Fruit fly (Drosophila melanogaster) whole organism, pupa: ENCODE measurements around the gene BCL7-like.
A peak's percentile ranks its signal among the peaks of the same experiment; 100 is the strongest.

Experiments
- CG10348 ChIP-seq: fragments of 200-800 bp; sonication (Bioruptor generic); IDR thresholded peaks from 2 replicates; pipeline ENCODE4 v1.3.6; 2022; ENCODE audit warnings: missing biosample characterization, missing genetic modification characterization
- CG12605 ChIP-seq: fragments of 200-800 bp; sonication (Bioruptor generic); IDR thresholded peaks from 2 replicates; pipeline ENCODE4 v1.3.6; 2022; ENCODE audit warnings: missing biosample characterization, missing genetic modification characterization
- CG13204 ChIP-seq: fragments of 200-800 bp; sonication (Bioruptor generic); optimal IDR thresholded peaks from 2 replicates; lab custom pipeline; 2018; ENCODE audit warnings: missing biosample characterization, mild to moderate bottlenecking, missing genetic modification characterization, moderate library complexity
- CG14655 ChIP-seq: fragments of 200-800 bp; sonication (Bioruptor generic); optimal IDR thresholded peaks from 3 replicates; lab custom pipeline; 2017; ENCODE audit warnings: mild to moderate bottlenecking, missing biosample characterization, missing genetic modification reagents, missing genetic modification characterization
- CG15710 ChIP-seq: fragments of 200-800 bp; sonication (Bioruptor generic); optimal IDR thresholded peaks from 2 replicates; lab custom pipeline; 2018; ENCODE audit warnings: missing biosample characterization, mild to moderate bottlenecking, missing genetic modification characterization, moderate library complexity
- CG17806 ChIP-seq: fragments of 200-800 bp; sonication (Bioruptor generic); optimal IDR thresholded peaks from 2 replicates; lab custom pipeline; 2018; ENCODE audit warnings: missing biosample characterization, mild to moderate bottlenecking, missing genetic modification characterization, moderate library complexity
- CG32121 ChIP-seq: fragments of 200-800 bp; sonication (Bioruptor generic); IDR thresholded peaks from 2 replicates; pipeline ENCODE4 v1.3.6; 2022; ENCODE audit warnings: missing biosample characterization, missing genetic modification characterization
- CG34367 ChIP-seq: fragments of 200-800 bp; sonication (Bioruptor generic); optimal IDR thresholded peaks from 2 replicates; lab custom pipeline; 2018; ENCODE audit warnings: missing biosample characterization, mild to moderate bottlenecking, missing genetic modification characterization
- CG4496 ChIP-seq: fragments of 200-800 bp; sonication (Bioruptor generic); IDR thresholded peaks from 3 replicates; pipeline ENCODE4 v1.3.6; 2022; ENCODE audit warnings: missing biosample characterization, missing genetic modification characterization
- CG8159 ChIP-seq: fragments of 200-800 bp; sonication (Bioruptor generic); optimal IDR thresholded peaks from 3 replicates; lab custom pipeline; 2018; ENCODE audit warnings: missing biosample characterization, mild to moderate bottlenecking, missing genetic modification characterization, moderate library complexity
- CG8301 ChIP-seq: fragments of 200-800 bp; sonication (Bioruptor generic); optimal IDR thresholded peaks from 2 replicates; lab custom pipeline; 2018; ENCODE audit warnings: missing biosample characterization, mild to moderate bottlenecking, missing genetic modification characterization
- CG9948 ChIP-seq: fragments of 200-800 bp; sonication (Bioruptor generic); optimal IDR thresholded peaks from 2 replicates; lab custom pipeline; 2018; ENCODE audit warnings: missing biosample characterization, mild to moderate bottlenecking, missing genetic modification characterization, moderate library complexity
- D1 ChIP-seq: fragments of 200-800 bp; sonication (Bioruptor generic); optimal IDR thresholded peaks from 2 replicates; lab custom pipeline; 2018; ENCODE audit warnings: missing biosample characterization, mild to moderate bottlenecking, missing genetic modification characterization, moderate library complexity
- EcR ChIP-seq: fragments of 200-800 bp; sonication (Bioruptor generic); optimal IDR thresholded peaks from 3 replicates; lab custom pipeline; 2019; ENCODE audit warnings: missing biosample characterization, missing genetic modification characterization, mild to moderate bottlenecking, moderate library complexity, missing genetic modification reagents
- Ets98B ChIP-seq: fragments of 200-800 bp; sonication (Bioruptor generic); IDR thresholded peaks from 2 replicates; pipeline ENCODE4 v1.3.6; 2022; ENCODE audit warnings: missing biosample characterization, missing genetic modification characterization
- Pif1A ChIP-seq: fragments of 200-800 bp; sonication (Bioruptor generic); optimal IDR thresholded peaks from 3 replicates; lab custom pipeline; 2016; ENCODE audit warnings: missing biosample characterization, missing genetic modification characterization
- Pif1B ChIP-seq: fragments of 200-800 bp; sonication (Bioruptor generic); optimal IDR thresholded peaks from 3 replicates; lab custom pipeline; 2016; ENCODE audit warnings: missing biosample characterization, missing genetic modification characterization
- Snoo ChIP-seq: fragments of 200-800 bp; sonication (Bioruptor generic); optimal IDR thresholded peaks from 3 replicates; lab custom pipeline; 2017; ENCODE audit warnings: missing biosample characterization, mild to moderate bottlenecking, missing genetic modification characterization, inconsistent platforms
- fd96Ca ChIP-seq: fragments of 200-800 bp; sonication (Bioruptor generic); IDR thresholded peaks from 3 replicates; pipeline ENCODE4 v1.3.6; 2022; ENCODE audit warnings: missing biosample characterization, missing genetic modification characterization
- gl ChIP-seq: fragments of 200-800 bp; sonication (Bioruptor generic); optimal IDR thresholded peaks from 2 replicates; lab custom pipeline; 2018; ENCODE audit warnings: missing biosample characterization, mild to moderate bottlenecking, missing genetic modification characterization
- rn ChIP-seq: fragments of 200-800 bp; sonication (Bioruptor generic); IDR thresholded peaks from 2 replicates; pipeline ENCODE4 v1.3.6; 2022; ENCODE audit warnings: missing biosample characterization, missing genetic modification characterization

BCL7-like gene

dm6 chrX:9355996-9356708 is at the start of gene BCL7-like, which contains the start of gene Zdhhc8:
Gene BCL7-like (plus strand): TSS chrX:9356634.
Gene Zdhhc8 (minus strand): TSS chrX:9356227.
- TF ChIP-seq CG9948 (no peak), fd96Ca (GFP tag; lab: Robert Waterston, UW) (no peak), CG12605 (no peak), gl (peak; percentile 15), EcR (peak; percentile 42), CG32121 (GFP tag; lab: Robert Waterston, UW) (no peak), CG4496 (GFP tag; lab: Robert Waterston, UW) (peak; percentile 10; the same call in 1 of the 3 replicates), CG15710 (tag; lab: Kevin White, UChicago) (peak; percentile 4), Pif1B (GFP tag; lab: Kevin White, UChicago) (peak; percentile 21), CG13204 (GFP tag; lab: Kevin White, UChicago) (no peak)

DNA sequence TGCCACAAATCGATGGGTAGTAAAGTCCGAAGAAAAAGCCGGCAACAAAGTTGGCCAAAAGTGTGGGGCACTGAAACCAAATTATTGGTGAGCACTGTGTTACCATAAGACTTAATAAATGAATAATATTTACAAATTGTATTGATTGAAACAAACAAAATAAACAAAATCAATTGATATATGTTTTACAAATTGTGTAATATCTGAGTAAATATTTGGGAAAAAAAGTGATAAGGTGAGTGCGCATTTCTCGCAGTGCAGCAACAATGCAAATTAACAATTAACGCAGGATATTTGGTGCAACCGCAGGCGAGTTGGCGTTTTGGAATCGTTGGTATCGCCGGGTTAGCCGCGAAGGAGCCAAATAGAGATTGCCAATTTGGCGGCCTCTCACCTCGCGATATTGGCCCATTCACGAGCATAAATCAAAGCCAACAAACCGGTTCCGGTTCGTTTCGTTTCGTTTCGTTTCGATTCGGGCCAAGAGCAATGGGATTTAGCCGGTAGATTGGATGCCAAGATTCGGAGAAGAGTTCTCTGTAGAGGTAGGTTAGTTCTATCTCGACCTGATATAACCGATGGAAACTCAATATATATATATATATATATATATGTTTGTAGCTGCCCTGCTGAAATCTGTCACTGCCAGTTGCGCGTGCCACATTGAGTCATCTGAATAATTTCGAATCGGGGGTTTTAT is 46.3 kb upstream of the BCL7-like start:
- TF ChIP-seq CG8159 (peak; percentile 22), CG17806 (tag; lab: Kevin White, UChicago) (no peak), CG9948 (peak; percentile 1), Pif1B (GFP tag; lab: Kevin White, UChicago) (no peak), rn (no peak)

DNA sequence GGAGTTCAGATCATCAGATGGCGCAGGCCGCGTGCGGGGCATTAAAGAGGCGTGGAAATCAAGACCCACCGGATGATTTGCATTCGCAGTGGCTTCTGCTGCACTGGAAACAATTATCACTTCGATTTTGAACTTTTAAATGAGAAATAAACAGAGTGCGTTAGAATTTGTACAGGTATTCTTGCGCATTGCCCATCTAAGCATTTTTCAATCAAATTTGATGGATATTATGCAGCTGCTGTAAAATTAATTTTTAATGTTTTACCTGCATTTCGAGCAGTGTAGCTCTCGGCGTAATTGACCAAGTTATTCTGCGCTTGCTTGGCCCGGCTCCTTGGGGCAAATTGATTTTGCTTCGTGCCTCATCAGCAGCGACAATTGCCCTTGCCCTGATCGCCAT is 39.3 kb upstream of the BCL7-like start:
- TF ChIP-seq CG17806 (tag; lab: Kevin White, UChicago), result peak; percentile 14
- TF ChIP-seq CG13204 (GFP tag; lab: Kevin White, UChicago), result no peak
- TF ChIP-seq CG9948, result peak; percentile 15
- TF ChIP-seq CG34367 (tag; lab: Kevin White, UChicago), result peak; percentile 3
- TF ChIP-seq D1 (tag; lab: Kevin White, UChicago), result no peak
- TF ChIP-seq gl, result no peak
- TF ChIP-seq fd96Ca (GFP tag; lab: Robert Waterston, UW), result no peak
- TF ChIP-seq CG8159, result peak; percentile 28
- TF ChIP-seq Ets98B (GFP tag; lab: Robert Waterston, UW), result no peak
- TF ChIP-seq Pif1A (GFP tag; lab: Kevin White, UChicago), result no peak

- TF ChIP-seq EcR, result no peak
- TF ChIP-seq fd96Ca (GFP tag; lab: Robert Waterston, UW), result no peak
- peak; percentile 51; the same call in 1 of the 2 replicates for TF ChIP-seq CG12605
- no peak for TF ChIP-seq CG34367 (tag; lab: Kevin White, UChicago)
Measured at dm6 chrX:9319140-9319539, 37.3 kb upstream of the BCL7-like start, which contains the start of the genes c12.1 and c12.2. Gene c12.1 (minus strand): TSS chrX:9319223. Gene c12.2 (plus strand): TSS chrX:9319359.

dm6 chrX:9330387-9330786 is 26.0 kb upstream of the BCL7-like start, which contains the start of gene CG34450:
Gene CG34450 (minus strand): TSS chrX:9330487.
- TF ChIP-seq CG15710 (tag; lab: Kevin White, UChicago) (no peak), D1 (tag; lab: Kevin White, UChicago) (no peak), Snoo (tag; lab: Kevin White, UChicago) (no peak), Pif1B (GFP tag; lab: Kevin White, UChicago) (no peak), CG34367 (tag; lab: Kevin White, UChicago) (no peak)
- TF ChIP-seq, all 21 proteins: peak for 0

- TF ChIP-seq CG8159 (no peak), CG4496 (GFP tag; lab: Robert Waterston, UW) (0 out of 3 replicates have a peak, but pooled peaks have one; percentile 9), rn (no peak), CG8301 (tag; lab: Kevin White, UChicago) (peak; percentile 15), CG10348 (no peak), EcR (no peak), Pif1A (GFP tag; lab: Kevin White, UChicago) (no peak)
Measured at dm6 chrX:9332208-9332607, 24.2 kb upstream of the BCL7-like start.

DNA sequence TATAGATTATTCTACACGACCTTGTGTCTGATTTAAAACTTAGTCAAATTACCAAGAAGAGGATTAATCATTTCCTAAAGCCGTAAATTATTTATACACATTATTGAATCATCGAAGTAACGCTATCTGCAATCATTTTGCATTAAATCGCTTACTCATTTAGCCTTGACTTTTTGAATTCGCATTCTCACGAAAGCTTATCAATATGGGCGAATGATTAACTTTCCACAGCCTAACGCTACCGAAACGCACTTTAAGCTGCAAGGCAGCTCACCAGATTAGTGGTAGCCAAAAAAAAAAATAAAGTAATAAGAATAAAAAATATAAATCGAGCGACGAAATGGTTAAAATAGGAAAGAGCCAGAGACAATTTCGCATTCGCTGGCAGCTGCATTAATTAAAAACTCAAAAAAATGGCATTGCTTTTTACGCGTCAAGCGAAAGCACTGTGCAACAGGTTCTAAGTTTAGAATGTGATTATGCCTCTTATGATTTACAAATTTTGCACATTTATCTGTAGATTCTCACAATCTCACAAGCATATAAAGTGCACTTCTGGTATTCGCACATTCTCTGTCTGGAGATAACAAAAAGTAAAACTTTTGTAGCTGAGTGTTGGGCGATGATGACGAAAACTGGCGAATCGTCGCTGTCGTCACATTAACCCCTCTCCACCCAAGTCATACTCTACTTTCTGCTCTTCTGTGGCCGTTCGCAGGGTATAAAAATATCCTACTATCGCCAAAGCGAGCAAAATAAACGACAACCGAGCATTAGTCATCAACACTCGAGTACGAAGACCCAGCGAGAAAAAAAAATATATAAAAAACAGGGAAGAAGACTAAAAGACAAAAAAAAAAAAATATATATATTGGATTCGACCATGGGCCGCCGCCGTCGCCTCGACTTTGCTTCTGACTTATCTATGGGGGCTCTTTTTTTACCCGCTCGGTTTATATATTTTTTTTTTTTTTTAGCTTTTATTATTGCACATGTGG is 12.7 kb upstream of the BCL7-like start:
- peak; percentile 88 for TF ChIP-seq Ets98B (GFP tag; lab: Robert Waterston, UW)
- TF ChIP-seq CG8159, result peak; percentile 87
- peak; percentile 96 for TF ChIP-seq Snoo (tag; lab: Kevin White, UChicago)
- TF ChIP-seq Pif1A (GFP tag; lab: Kevin White, UChicago), result peak; percentile 89
- peak; percentile 62 for TF ChIP-seq CG12605
- TF ChIP-seq CG10348, result peak; percentile 59
- peak; percentile 90 for TF ChIP-seq fd96Ca (GFP tag; lab: Robert Waterston, UW)
- TF ChIP-seq Pif1B (GFP tag; lab: Kevin White, UChicago), result peak; percentile 80
- peak; percentile 86 for TF ChIP-seq CG32121 (GFP tag; lab: Robert Waterston, UW)
- peak; percentile 85 for TF ChIP-seq CG8301 (tag; lab: Kevin White, UChicago)
- peak; percentile 23 for TF ChIP-seq CG13204 (GFP tag; lab: Kevin White, UChicago)
- TF ChIP-seq D1 (tag; lab: Kevin White, UChicago), result peak; percentile 59
- peak; percentile 83 for TF ChIP-seq CG14655 (GFP tag; lab: Kevin White, UChicago)
- peak; percentile 84 for TF ChIP-seq EcR
- peak; percentile 74 for TF ChIP-seq CG9948
- peak; percentile 94 for TF ChIP-seq CG4496 (GFP tag; lab: Robert Waterston, UW)
- TF ChIP-seq CG17806 (tag; lab: Kevin White, UChicago), result peak; percentile 86
- peak; percentile 57 for TF ChIP-seq rn
- TF ChIP-seq CG15710 (tag; lab: Kevin White, UChicago), result peak; percentile 85
- peak; percentile 79 for TF ChIP-seq CG34367 (tag; lab: Kevin White, UChicago)
- TF ChIP-seq gl, result peak; percentile 76
